Worm (Caenorhabditis elegans) whole organism, L3 larva: ENCODE data around the gene ZK1290.10.

Source experiments
- aly-2 ChIP-seq: fragments of 150-350 bp; optimal IDR thresholded peaks from 2 replicates; lab custom pipeline; 2014; ENCODE audit warnings: missing biosample characterization, missing genetic modification characterization
- ceh-28 ChIP-seq: fragments of 150-350 bp; optimal IDR thresholded peaks from 2 replicates; lab custom pipeline; 2014; ENCODE audit warnings: missing biosample characterization, missing genetic modification reagents, missing genetic modification characterization
- daf-12 ChIP-seq: fragments of 150-350 bp; optimal IDR thresholded peaks from 2 replicates; lab custom pipeline; 2014; ENCODE audit warnings: missing biosample characterization, missing genetic modification reagents, missing genetic modification characterization
- fkh-10 ChIP-seq: sonication (generic microtip); optimal IDR thresholded peaks from 2 replicates; lab custom pipeline; 2017; ENCODE audit warnings: missing biosample characterization, missing genetic modification reagents, missing genetic modification characterization
- mdl-1 ChIP-seq: fragments of 150-350 bp; optimal IDR thresholded peaks from 2 replicates; lab custom pipeline; 2014; ENCODE audit warnings: missing biosample characterization, missing genetic modification characterization
- nhr-23 ChIP-seq: fragments of 150-350 bp; optimal IDR thresholded peaks from 2 replicates; lab custom pipeline; 2014; ENCODE audit warnings: missing biosample characterization, missing genetic modification reagents, missing genetic modification characterization
- snpc-4 ChIP-seq: fragments of 150-350 bp; optimal IDR thresholded peaks from 2 replicates; lab custom pipeline; 2014; ENCODE audit warnings: missing biosample characterization, missing genetic modification characterization
- zag-1 ChIP-seq: fragments of 150-350 bp; optimal IDR thresholded peaks from 2 replicates; lab custom pipeline; 2014; ENCODE audit warnings: missing biosample characterization, missing genetic modification characterization

ce11 chrII:7523281-7523680 lies 30.4 kb downstream of the ZK1290.10 start, which contains the start of gene ZK1290.15:
- TF ChIP-seq aly-2 (tag; lab: Kevin White, UChicago), result no peak
- no peak for TF ChIP-seq snpc-4 (tag; lab: Kevin White, UChicago)
- no peak for TF ChIP-seq nhr-23 (tag; lab: Kevin White, UChicago)
- no peak for TF ChIP-seq ceh-28 (tag; lab: Kevin White, UChicago)
- no peak for TF ChIP-seq daf-12 (tag; lab: Kevin White, UChicago)
- TF ChIP-seq mdl-1 (tag; lab: Kevin White, UChicago), result no peak
- TF ChIP-seq zag-1 (tag; lab: Kevin White, UChicago), result no peak
- no peak for TF ChIP-seq fkh-10 (GFP tag; lab: Kevin White, UChicago)
